Worm (Caenorhabditis elegans) whole organism, L2 larva: ENCODE results near the gene stdh-1.

Experiments
- F13H6.1 ChIP-seq: sonication (generic microtip); optimal IDR thresholded peaks from 2 replicates; lab custom pipeline; 2016; ENCODE audit warnings: missing genetic modification characterization, missing compliant biosample characterization
- R02D3.7 ChIP-seq: fragments of 150-350 bp; optimal IDR thresholded peaks from 2 replicates; lab custom pipeline; 2014; ENCODE audit warnings: missing biosample characterization, missing genetic modification characterization
- Y55F3AM.14 ChIP-seq: fragments of 200-800 bp; sonication (Bioruptor generic); optimal IDR thresholded peaks from 2 replicates; lab custom pipeline; 2018; ENCODE audit warnings: mild to moderate bottlenecking, missing genetic modification characterization, missing compliant biosample characterization
- ZK546.5 ChIP-seq: sonication (generic microtip); optimal IDR thresholded peaks from 2 replicates; lab custom pipeline; 2017; ENCODE audit warnings: missing biosample characterization, missing genetic modification characterization
- alr-1 ChIP-seq: fragments of 150-350 bp; optimal IDR thresholded peaks from 2 replicates; lab custom pipeline; 2014; ENCODE audit warnings: missing biosample characterization, missing genetic modification characterization
- ama-1 ChIP-seq: fragments of 150-350 bp; optimal IDR thresholded peaks from 2 replicates; lab custom pipeline; 2018; ENCODE audit warnings: inconsistent platforms
- blmp-1 ChIP-seq: sonication (generic microtip); optimal IDR thresholded peaks from 2 replicates; lab custom pipeline; 2017; ENCODE audit warnings: missing genetic modification characterization, mild to moderate bottlenecking, missing compliant biosample characterization, antibody characterized with exemption, moderate library complexity; ENCODE audit not compliant: insufficient read depth
- ceh-82 ChIP-seq: fragments of 150-350 bp; optimal IDR thresholded peaks from 2 replicates; lab custom pipeline; 2014; ENCODE audit warnings: missing biosample characterization, missing genetic modification characterization
- egl-27 ChIP-seq: sonication (generic microtip); optimal IDR thresholded peaks from 3 replicates; lab custom pipeline; 2017; ENCODE audit warnings: missing biosample characterization, missing genetic modification reagents, missing genetic modification characterization
- elt-3 ChIP-seq: sonication (generic microtip); optimal IDR thresholded peaks from 2 replicates; lab custom pipeline; 2017; ENCODE audit warnings: missing biosample characterization, missing genetic modification characterization
- gmeb-1 ChIP-seq: fragments of 150-350 bp; optimal IDR thresholded peaks from 2 replicates; lab custom pipeline; 2014; ENCODE audit warnings: missing biosample characterization, missing genetic modification characterization
- lin-11 ChIP-seq: fragments of 150-350 bp; sonication (generic microtip); optimal IDR thresholded peaks from 2 replicates; lab custom pipeline; 2014; ENCODE audit warnings: missing biosample characterization, missing genetic modification characterization, inconsistent platforms, mixed read lengths
- lin-39 ChIP-seq: fragments of 150-350 bp; optimal IDR thresholded peaks from 2 replicates; lab custom pipeline; 2014; ENCODE audit warnings: missing biosample characterization, missing genetic modification reagents, missing genetic modification characterization
- lsy-2 ChIP-seq, 2 experiments: fragments of 150-350 bp in 1 of 2; sonication (generic microtip) in 1 of 2; optimal IDR thresholded peaks; 2 replicates each; lab custom pipeline; 2014 to 2017; ENCODE audit warnings: missing biosample characterization in 2 of 2, missing genetic modification characterization in 2 of 2
- mab-5 ChIP-seq: fragments of 150-350 bp; optimal IDR thresholded peaks from 2 replicates; lab custom pipeline; 2014; ENCODE audit warnings: missing biosample characterization, missing genetic modification characterization
- mbf-1 ChIP-seq: sonication (generic microtip); optimal IDR thresholded peaks from 2 replicates; lab custom pipeline; 2017; ENCODE audit warnings: missing biosample characterization, missing genetic modification characterization
- mdl-1 ChIP-seq, 2 experiments: fragments of 150-350 bp in 1 of 2; sonication (generic microtip) in 1 of 2; optimal IDR thresholded peaks; 2 replicates each; lab custom pipeline; 2017; ENCODE audit warnings: missing biosample characterization in 2 of 2, missing genetic modification characterization in 2 of 2
- nhr-11 ChIP-seq: fragments of 150-350 bp; optimal IDR thresholded peaks from 2 replicates; lab custom pipeline; 2014; ENCODE audit warnings: missing biosample characterization, missing genetic modification characterization
- nhr-12 ChIP-seq: fragments of 150-350 bp; optimal IDR thresholded peaks from 2 replicates; lab custom pipeline; 2014; ENCODE audit warnings: missing biosample characterization, missing genetic modification characterization
- nhr-129 ChIP-seq: fragments of 150-350 bp; optimal IDR thresholded peaks from 2 replicates; lab custom pipeline; 2014; ENCODE audit warnings: missing biosample characterization, missing genetic modification characterization
- nhr-21 ChIP-seq: fragments of 150-350 bp; optimal IDR thresholded peaks from 2 replicates; lab custom pipeline; 2014; ENCODE audit warnings: missing biosample characterization, missing genetic modification characterization
- nhr-23 ChIP-seq: fragments of 150-350 bp; optimal IDR thresholded peaks from 2 replicates; lab custom pipeline; 2014; ENCODE audit warnings: missing biosample characterization, missing genetic modification reagents, missing genetic modification characterization
- nhr-237 ChIP-seq: fragments of 150-350 bp; optimal IDR thresholded peaks from 2 replicates; lab custom pipeline; 2014; ENCODE audit warnings: missing biosample characterization, missing genetic modification characterization
- nhr-25 ChIP-seq: fragments of 150-350 bp; sonication (generic microtip); optimal IDR thresholded peaks from 3 replicates; lab custom pipeline; 2014; ENCODE audit warnings: missing biosample characterization, missing genetic modification characterization
- nhr-6 ChIP-seq: fragments of 150-350 bp; optimal IDR thresholded peaks from 2 replicates; lab custom pipeline; 2014; ENCODE audit warnings: missing biosample characterization, missing genetic modification characterization
- peb-1 ChIP-seq: fragments of 150-350 bp; optimal IDR thresholded peaks from 2 replicates; lab custom pipeline; 2014; ENCODE audit warnings: missing biosample characterization, missing genetic modification characterization
- sem-4 ChIP-seq: fragments of 150-350 bp; optimal IDR thresholded peaks from 2 replicates; lab custom pipeline; 2014; ENCODE audit warnings: missing biosample characterization, missing genetic modification reagents, missing genetic modification characterization
- skn-1 ChIP-seq: sonication (generic microtip); optimal IDR thresholded peaks from 2 replicates; lab custom pipeline; 2017; ENCODE audit warnings: missing biosample characterization, missing genetic modification characterization
- sma-9 ChIP-seq, 2 experiments: fragments of 150-350 bp in 1 of 2; sonication (generic microtip) in 1 of 2; optimal IDR thresholded peaks; 2 replicates each; lab custom pipeline; 2014 to 2016; ENCODE audit warnings: missing genetic modification characterization in 2 of 2, mild to moderate bottlenecking in 1 of 2, missing biosample characterization in 1 of 2, missing compliant biosample characterization in 1 of 2, missing genetic modification reagents in 1 of 2, moderate library complexity in 1 of 2
- snpc-4 ChIP-seq: fragments of 150-350 bp; optimal IDR thresholded peaks from 2 replicates; lab custom pipeline; 2014; ENCODE audit warnings: missing biosample characterization, missing genetic modification characterization
- unc-39 ChIP-seq: fragments of 150-350 bp; optimal IDR thresholded peaks from 2 replicates; lab custom pipeline; 2014; ENCODE audit warnings: missing biosample characterization, missing genetic modification characterization
- zag-1 ChIP-seq: fragments of 150-350 bp; optimal IDR thresholded peaks from 2 replicates; lab custom pipeline; 2014; ENCODE audit warnings: missing biosample characterization, missing genetic modification characterization
- ztf-1 ChIP-seq: fragments of 200-800 bp; sonication (Bioruptor generic); conservative IDR thresholded peaks from 2 replicates; pipeline ENCODE4 v1.3.6; 2022; ENCODE audit warnings: missing genetic modification characterization, missing compliant biosample characterization
- ztf-11 ChIP-seq: sonication (generic microtip); optimal IDR thresholded peaks from 2 replicates; lab custom pipeline; 2017; ENCODE audit warnings: missing biosample characterization, missing genetic modification characterization
- ztf-4 ChIP-seq: fragments of 150-350 bp; optimal IDR thresholded peaks from 2 replicates; lab custom pipeline; 2014; ENCODE audit warnings: missing biosample characterization, missing genetic modification characterization

The stdh-1 gene

ce11 chrV:13916196-13916595, 9.9 kb downstream of the stdh-1 start, which contains the start of gene str-252:
Gene str-252, plus strand, starts transcription at chrV:13916496.
- TF ChIP-seq lsy-2 (tag; optimal IDR thresholded peaks at IDR 0.05; lab: Kevin White, UChicago) (no peak), lin-11 (tag; lab: Kevin White, UChicago) (no peak), sem-4 (tag; lab: Kevin White, UChicago) (no peak), gmeb-1 (tag; lab: Kevin White, UChicago) (no peak), nhr-23 (tag; lab: Kevin White, UChicago) (no peak), egl-27 (tag; lab: Kevin White, UChicago) (no peak), nhr-237 (tag; lab: Kevin White, UChicago) (no peak), lin-39 (tag; lab: Kevin White, UChicago) (no peak), zag-1 (tag; lab: Kevin White, UChicago) (no peak)
- TF ChIP-seq, all 48 proteins: peak for 0

- TF ChIP-seq nhr-25 (tag; lab: Kevin White, UChicago) = no peak
- no peak for TF ChIP-seq nhr-21 (tag; lab: Kevin White, UChicago)
- no peak for TF ChIP-seq sma-9 (GFP tag; optimal IDR thresholded peaks at IDR 0.05; lab: Kevin White, UChicago)
- no peak for TF ChIP-seq sma-9 (tag; optimal IDR thresholded peaks at IDR 0.05; lab: Kevin White, UChicago)
- TF ChIP-seq R02D3.7 (tag; lab: Kevin White, UChicago) = no peak
Observed at ce11 chrV:13918341-13918740, 12.0 kb downstream of the stdh-1 start, which contains the start of gene str-250. Gene str-250, plus strand, starts transcription at chrV:13918641.

- no peak for TF ChIP-seq mdl-1 (tag; optimal IDR thresholded peaks at IDR 0.05; lab: Kevin White, UChicago)
- no peak for TF ChIP-seq ceh-82 (tag; lab: Kevin White, UChicago)
- TF ChIP-seq nhr-129 (tag; lab: Kevin White, UChicago) = no peak
- no peak for TF ChIP-seq ztf-11 (tag; lab: Kevin White, UChicago)
- no peak for TF ChIP-seq sem-4 (tag; lab: Kevin White, UChicago)
- TF ChIP-seq zag-1 (tag; lab: Kevin White, UChicago) = no peak
- TF ChIP-seq skn-1 (tag; lab: Kevin White, UChicago) = no peak
- TF ChIP-seq peb-1 (tag; lab: Kevin White, UChicago) = no peak
- TF ChIP-seq ama-1 = no peak
- no peak for TF ChIP-seq mbf-1 (tag; lab: Kevin White, UChicago)
- no peak for TF ChIP-seq snpc-4
- TF ChIP-seq gmeb-1 (tag; lab: Kevin White, UChicago) = no peak
- TF ChIP-seq blmp-1 (tag; lab: Kevin White, UChicago) = no peak
- no peak for TF ChIP-seq nhr-11 (tag; lab: Kevin White, UChicago)
- TF ChIP-seq unc-39 (tag; lab: Kevin White, UChicago) = no peak
- no peak for TF ChIP-seq F13H6.1 (tag; lab: Kevin White, UChicago)
- TF ChIP-seq mab-5 (tag; lab: Kevin White, UChicago) = no peak
- TF ChIP-seq Y55F3AM.14 (GFP tag; lab: Kevin White, UChicago) = no peak
- no peak for TF ChIP-seq ZK546.5 (tag; lab: Kevin White, UChicago)
- no peak for TF ChIP-seq elt-3
Observed at ce11 chrV:13920730-13921129, 14.4 kb downstream of the stdh-1 start, which contains the start of gene srx-42. Gene srx-42, plus strand, starts transcription at chrV:13921030.

DNA sequence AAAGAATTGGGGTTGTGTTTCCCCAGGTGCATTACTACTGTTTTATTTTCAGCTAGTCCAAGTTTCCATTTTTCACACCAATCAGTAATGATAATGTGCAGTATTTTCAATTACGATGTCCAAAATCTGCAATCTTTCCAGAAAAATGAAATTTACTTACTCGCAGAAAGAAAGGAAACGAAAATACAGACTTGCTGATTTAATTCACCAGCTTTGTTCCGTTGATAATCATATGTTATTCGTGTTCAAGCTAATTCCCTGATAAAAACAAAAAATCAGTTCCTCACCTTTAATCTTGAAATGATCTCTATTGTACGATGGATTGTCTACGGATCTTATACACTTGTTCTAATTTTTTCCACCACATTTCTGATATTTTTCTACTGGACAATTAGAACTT, 17.6 kb downstream of the stdh-1 start, which contains the start of gene srxa-11:
TSS of gene srxa-11 (plus strand) at position 301 of the 400 bp plus-strand sequence.
- TF ChIP-seq ztf-1 (GFP tag; lab: Robert Waterston, UW) (no peak), nhr-23 (tag; lab: Kevin White, UChicago) (no peak), nhr-129 (tag; lab: Kevin White, UChicago) (no peak), alr-1 (tag; lab: Kevin White, UChicago) (no peak), ZK546.5 (tag; lab: Kevin White, UChicago) (no peak), gmeb-1 (tag; lab: Kevin White, UChicago) (no peak), ztf-4 (tag; lab: Kevin White, UChicago) (no peak), sem-4 (tag; lab: Kevin White, UChicago) (no peak), lin-39 (tag; lab: Kevin White, UChicago) (no peak), nhr-12 (tag; lab: Kevin White, UChicago) (no peak), egl-27 (tag; lab: Kevin White, UChicago) (no peak), nhr-6 (no peak), blmp-1 (tag; lab: Kevin White, UChicago) (no peak), ztf-11 (tag; lab: Kevin White, UChicago) (no peak), mab-5 (tag; lab: Kevin White, UChicago) (no peak), R02D3.7 (tag; lab: Kevin White, UChicago) (no peak), peb-1 (tag; lab: Kevin White, UChicago) (no peak)
